Worm (Caenorhabditis elegans): ENCODE results near the gene Y76B12C.9.

DNA sequence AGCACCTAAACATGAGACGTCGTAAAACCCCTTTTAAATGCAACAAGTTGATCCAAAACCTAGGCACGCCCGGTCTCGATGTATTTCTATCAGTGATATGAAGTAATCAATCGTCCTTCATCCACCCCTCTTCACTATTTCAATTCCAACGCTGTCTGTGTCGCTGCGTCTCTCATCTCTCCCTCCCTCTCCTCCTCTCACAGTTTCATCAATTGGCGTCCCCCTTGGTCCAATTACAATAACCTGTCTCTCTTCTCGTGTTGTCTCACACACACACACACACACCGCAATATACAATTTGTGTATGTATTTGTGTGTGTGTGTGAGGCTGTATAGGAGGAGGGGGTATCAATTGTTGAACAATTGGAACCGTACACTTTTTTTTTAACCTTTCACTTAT is 46.3 kb upstream of the Y76B12C.9 start:
- TF ChIP-seq lin-13 (GFP tag; optimal IDR thresholded peaks at IDR 0.05) (no peak), daf-16 (GFP tag; optimal IDR thresholded peaks at IDR 0.05) (no peak), daf-16 (tag; optimal IDR thresholded peaks at IDR 0.05) (no peak), nhr-11 (tag; optimal IDR thresholded peaks at IDR 0.05) (no peak), unc-39 (tag; optimal IDR thresholded peaks at IDR 0.05) (no peak), F49E8.2 (tag; optimal IDR thresholded peaks at IDR 0.05; ENCODE audit: borderline replicate concordance) (no peak), zip-2 (tag; optimal IDR thresholded peaks at IDR 0.05) (no peak), ama-1 (optimal IDR thresholded peaks at IDR 0.05) (no peak), attf-4 (tag; optimal IDR thresholded peaks at IDR 0.05) (no peak)

All from whole organism, L4 larva.